Worm (Caenorhabditis elegans) whole organism, L4 larva: Measurements from ENCODE around the gene ops-1.
"Not testable (repeated sequence)": the region's sequence is repeated elsewhere in the genome, so short reads cannot be mapped to it uniquely, and the experiment has no call there.

Experiments
- T20F7.1 ChIP-seq: fragments of 200-800 bp; sonication (Bioruptor generic); optimal IDR thresholded peaks from 2 replicates; lab custom pipeline; 2018; ENCODE audit warnings: mild to moderate bottlenecking, missing genetic modification characterization, missing compliant biosample characterization
- T26A8.4 ChIP-seq: fragments of 200-800 bp; sonication (Bioruptor generic); IDR thresholded peaks from 2 replicates; pipeline ENCODE4 v1.3.6; 2022; ENCODE audit warnings: missing genetic modification characterization, missing compliant biosample characterization
- ZK337.2 ChIP-seq: fragments of 200-800 bp; sonication (Bioruptor generic); IDR thresholded peaks from 2 replicates; pipeline ENCODE4 v1.3.6; 2022; ENCODE audit warnings: missing genetic modification reagents, missing genetic modification characterization, missing compliant biosample characterization
- aly-2 ChIP-seq: sonication (generic microtip); optimal IDR thresholded peaks from 2 replicates; lab custom pipeline; 2018; ENCODE audit warnings: missing biosample characterization, missing genetic modification characterization
- arid-1 ChIP-seq: fragments of 200-800 bp; sonication (Bioruptor generic); conservative IDR thresholded peaks from 2 replicates; pipeline ENCODE4 v1.3.6; 2022; ENCODE audit warnings: missing genetic modification reagents, missing genetic modification characterization, missing compliant biosample characterization
- ceh-20 ChIP-seq: fragments of 200-800 bp; sonication (Bioruptor generic); IDR thresholded peaks from 2 replicates; pipeline ENCODE4 v1.3.6; 2022; ENCODE audit warnings: missing genetic modification reagents, missing genetic modification characterization, missing compliant biosample characterization
- ceh-28 ChIP-seq: fragments of 150-350 bp; optimal IDR thresholded peaks from 2 replicates; lab custom pipeline; 2014; ENCODE audit warnings: missing biosample characterization, missing genetic modification reagents, missing genetic modification characterization
- ces-1 ChIP-seq: fragments of 150-350 bp; sonication (generic microtip); optimal IDR thresholded peaks from 4 replicates; lab custom pipeline; 2014; ENCODE audit warnings: missing biosample characterization, missing genetic modification reagents, missing genetic modification characterization
- ctbp-1 ChIP-seq: fragments of 200-800 bp; sonication (Bioruptor generic); IDR thresholded peaks from 2 replicates; pipeline ENCODE4 v1.3.6; 2022; ENCODE audit warnings: missing genetic modification reagents, missing genetic modification characterization, missing compliant biosample characterization
- daf-16 ChIP-seq, 3 experiments: sonication (generic microtip); optimal IDR thresholded peaks; 2 replicates each; lab custom pipeline; 2016 to 2017; ENCODE audit warnings: missing genetic modification characterization in 3 of 3, missing genetic modification reagents in 3 of 3, mild to moderate bottlenecking in 2 of 3, missing compliant biosample characterization in 2 of 3, missing biosample characterization in 1 of 3, moderate library complexity in 1 of 3
- daf-19 ChIP-seq: fragments of 200-800 bp; sonication (Bioruptor generic); conservative IDR thresholded peaks from 2 replicates; pipeline ENCODE4 v1.3.6; 2022; ENCODE audit warnings: missing genetic modification characterization, missing compliant biosample characterization
- dmd-8 ChIP-seq: fragments of 200-800 bp; sonication (Bioruptor generic); IDR thresholded peaks from 2 replicates; pipeline ENCODE4 v1.3.6; 2022; ENCODE audit warnings: missing genetic modification characterization, missing compliant biosample characterization
- fkh-10 ChIP-seq: fragments of 150-350 bp; optimal IDR thresholded peaks from 2 replicates; lab custom pipeline; 2014; ENCODE audit warnings: missing biosample characterization, missing genetic modification reagents, missing genetic modification characterization
- hlh-11 ChIP-seq: fragments of 200-800 bp; sonication (Bioruptor generic); optimal IDR thresholded peaks from 2 replicates; lab custom pipeline; 2018; ENCODE audit warnings: mild to moderate bottlenecking, missing genetic modification characterization, missing compliant biosample characterization
- hmg-1.1 ChIP-seq: fragments of 200-800 bp; sonication (Bioruptor generic); IDR thresholded peaks from 2 replicates; pipeline ENCODE4 v1.3.6; 2022; ENCODE audit warnings: missing genetic modification reagents, missing genetic modification characterization, missing compliant biosample characterization
- jun-1 ChIP-seq: fragments of 150-350 bp; optimal IDR thresholded peaks from 2 replicates; lab custom pipeline; 2014; ENCODE audit warnings: missing biosample characterization, missing genetic modification reagents, missing genetic modification characterization
- lin-13 ChIP-seq: fragments of 150-350 bp; optimal IDR thresholded peaks from 2 replicates; lab custom pipeline; 2014; ENCODE audit warnings: missing biosample characterization, missing genetic modification reagents, missing genetic modification characterization
- lin-15B ChIP-seq: fragments of 150-350 bp; sonication (generic microtip); optimal IDR thresholded peaks from 3 replicates; lab custom pipeline; 2014; ENCODE audit warnings: missing biosample characterization, missing genetic modification characterization
- lin-38 ChIP-seq: fragments of 200-800 bp; sonication (Bioruptor generic); IDR thresholded peaks from 2 replicates; pipeline ENCODE4 v1.3.6; 2022; ENCODE audit warnings: missing genetic modification reagents, missing genetic modification characterization, missing compliant biosample characterization
- lir-3 ChIP-seq: sonication (generic microtip); optimal IDR thresholded peaks from 2 replicates; lab custom pipeline; 2016; ENCODE audit warnings: mild to moderate bottlenecking, missing genetic modification characterization, missing compliant biosample characterization
- mdt-29 ChIP-seq: fragments of 200-800 bp; sonication (Bioruptor generic); IDR thresholded peaks from 2 replicates; pipeline ENCODE4 v1.3.6; 2022; ENCODE audit warnings: missing genetic modification reagents, missing genetic modification characterization, missing compliant biosample characterization
- mep-1 ChIP-seq: fragments of 150-350 bp; sonication (generic microtip); optimal IDR thresholded peaks from 3 replicates; lab custom pipeline; 2014; ENCODE audit warnings: missing biosample characterization, missing genetic modification characterization
- mxl-3 ChIP-seq: fragments of 200-800 bp; sonication (Bioruptor generic); optimal IDR thresholded peaks from 2 replicates; lab custom pipeline; 2018; ENCODE audit warnings: mild to moderate bottlenecking, missing genetic modification characterization, missing compliant biosample characterization
- nhr-111 ChIP-seq: fragments of 200-800 bp; sonication (Bioruptor generic); optimal IDR thresholded peaks from 2 replicates; lab custom pipeline; 2018; ENCODE audit warnings: mild to moderate bottlenecking, missing genetic modification characterization, missing compliant biosample characterization
- php-3 ChIP-seq: fragments of 200-800 bp; sonication (Bioruptor generic); IDR thresholded peaks from 2 replicates; pipeline ENCODE4 v1.3.6; 2022; ENCODE audit warnings: missing genetic modification reagents, missing genetic modification characterization, missing compliant biosample characterization
- rbr-2 ChIP-seq: sonication (generic microtip); optimal IDR thresholded peaks from 2 replicates; lab custom pipeline; 2016; ENCODE audit warnings: missing genotype, missing genetic modification characterization, missing compliant biosample characterization
- sdz-12 ChIP-seq: fragments of 200-800 bp; sonication (Bioruptor generic); optimal IDR thresholded peaks from 2 replicates; lab custom pipeline; 2018; ENCODE audit warnings: mild to moderate bottlenecking, missing genetic modification characterization, missing compliant biosample characterization
- set-16 ChIP-seq: fragments of 200-800 bp; sonication (Bioruptor generic); IDR thresholded peaks from 2 replicates; pipeline ENCODE4 v1.3.6; 2022; ENCODE audit warnings: missing genetic modification reagents, missing genetic modification characterization, missing compliant biosample characterization
- skn-1 ChIP-seq: fragments of 150-350 bp; optimal IDR thresholded peaks from 2 replicates; lab custom pipeline; 2014; ENCODE audit warnings: missing biosample characterization, missing genetic modification characterization
- snpc-1.2 ChIP-seq: fragments of 200-800 bp; sonication (Bioruptor generic); IDR thresholded peaks from 2 replicates; pipeline ENCODE4 v1.3.6; 2022; ENCODE audit warnings: missing genetic modification reagents, missing genetic modification characterization, missing compliant biosample characterization
- snpc-4 ChIP-seq: fragments of 150-350 bp; optimal IDR thresholded peaks from 2 replicates; lab custom pipeline; 2014; ENCODE audit warnings: missing biosample characterization, missing genetic modification characterization
- spr-1 ChIP-seq: sonication (generic microtip); optimal IDR thresholded peaks from 2 replicates; lab custom pipeline; 2016; ENCODE audit warnings: mild to moderate bottlenecking, missing genetic modification characterization, missing compliant biosample characterization
- spr-3 ChIP-seq: fragments of 200-800 bp; sonication (Bioruptor generic); optimal IDR thresholded peaks from 2 replicates; lab custom pipeline; 2018; ENCODE audit warnings: mild to moderate bottlenecking, missing genetic modification characterization, missing compliant biosample characterization

The ops-1 gene

DNA sequence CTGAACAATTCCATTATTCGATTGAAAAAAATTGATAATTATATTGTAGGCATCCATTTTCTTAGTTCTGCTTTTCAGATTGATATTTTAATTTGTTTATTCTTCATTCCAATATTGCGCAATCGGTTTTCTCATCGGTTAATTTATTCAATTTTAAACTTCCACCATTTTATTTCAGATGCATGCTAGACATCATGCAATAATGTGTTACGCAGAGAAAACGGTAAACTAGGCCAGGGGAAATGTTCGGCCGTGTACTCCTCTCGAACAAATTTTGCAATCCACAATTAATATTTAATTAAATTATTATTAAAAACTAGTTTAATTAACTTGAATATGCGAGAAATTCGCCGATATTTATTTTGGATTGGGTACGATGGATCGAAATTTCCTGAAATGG, 37.5 kb upstream of the ops-1 start, which contains the start of gene Y73B6BL.29 (continued):
- TF ChIP-seq fkh-10, result peak; percentile 71
- no peak for TF ChIP-seq snpc-4 (tag; lab: Kevin White, UChicago)
- TF ChIP-seq hlh-11 (tag; lab: Kevin White, UChicago), result peak; percentile 71
- peak; percentile 78 for TF ChIP-seq rbr-2
- peak; percentile 51 for TF ChIP-seq mxl-3
- no peak for TF ChIP-seq skn-1 (tag; lab: Kevin White, UChicago)
- no peak for TF ChIP-seq set-16
- TF ChIP-seq ctbp-1, result peak; percentile 51; the same call in 1 of the 2 replicates
- peak; percentile 88 for TF ChIP-seq mep-1 (tag; lab: Kevin White, UChicago)

DNA sequence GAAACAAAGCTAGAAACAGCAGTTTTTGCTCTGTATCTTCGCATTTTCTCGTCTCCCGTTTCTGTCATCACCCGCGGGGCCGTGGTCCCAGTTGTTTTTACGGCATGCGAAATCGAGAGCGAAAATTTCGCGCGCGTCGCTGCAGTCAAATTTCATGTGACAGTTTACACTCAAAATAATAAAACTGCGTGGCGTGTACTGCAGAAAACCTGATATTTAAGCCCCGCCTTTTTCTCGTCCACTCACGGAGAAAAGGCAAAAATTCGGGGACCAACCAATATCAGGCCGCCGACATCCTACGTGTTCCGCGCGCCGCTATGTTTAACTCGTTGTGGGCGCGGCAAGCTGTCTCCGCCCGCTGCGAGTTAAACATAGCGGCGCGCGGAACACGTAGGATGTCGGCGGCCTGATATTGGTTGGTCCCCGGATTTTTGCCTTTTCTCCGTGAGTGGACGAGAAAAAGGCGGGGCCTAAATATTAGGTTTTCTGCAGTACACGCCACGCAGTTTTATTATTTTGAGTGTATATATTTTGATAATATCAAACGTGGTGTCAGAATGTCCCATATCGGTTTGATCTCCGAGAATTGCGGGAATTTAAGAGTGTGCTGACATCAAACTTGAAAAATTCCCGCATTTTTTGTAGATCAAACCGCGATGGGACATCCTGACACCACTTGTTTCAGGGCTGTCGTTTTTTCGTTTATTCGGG, 36.2 kb upstream of the ops-1 start:
- 0 out of 2 replicates have a peak, but pooled peaks have one; percentile 51 for TF ChIP-seq arid-1
- 0 out of 2 replicates have a peak, but pooled peaks have one; percentile 16 for TF ChIP-seq php-3 (GFP tag; lab: Robert Waterston, UW)
- TF ChIP-seq snpc-1.2 (GFP tag; lab: Robert Waterston, UW), result peak; percentile 66
- TF ChIP-seq dmd-8 (GFP tag; lab: Robert Waterston, UW), result 0 out of 2 replicates have a peak, but pooled peaks have one; percentile 17
- TF ChIP-seq mdt-29, result 0 out of 2 replicates have a peak, but pooled peaks have one; percentile 24
- TF ChIP-seq ZK337.2 (GFP tag; lab: Robert Waterston, UW), result 0 out of 2 replicates have a peak, but pooled peaks have one; percentile 3
- peak; percentile 40 for TF ChIP-seq lin-38 (GFP tag; lab: Robert Waterston, UW)
- 0 out of 2 replicates have a peak, but pooled peaks have one; percentile 34 for TF ChIP-seq T26A8.4 (GFP tag; lab: Robert Waterston, UW)

DNA sequence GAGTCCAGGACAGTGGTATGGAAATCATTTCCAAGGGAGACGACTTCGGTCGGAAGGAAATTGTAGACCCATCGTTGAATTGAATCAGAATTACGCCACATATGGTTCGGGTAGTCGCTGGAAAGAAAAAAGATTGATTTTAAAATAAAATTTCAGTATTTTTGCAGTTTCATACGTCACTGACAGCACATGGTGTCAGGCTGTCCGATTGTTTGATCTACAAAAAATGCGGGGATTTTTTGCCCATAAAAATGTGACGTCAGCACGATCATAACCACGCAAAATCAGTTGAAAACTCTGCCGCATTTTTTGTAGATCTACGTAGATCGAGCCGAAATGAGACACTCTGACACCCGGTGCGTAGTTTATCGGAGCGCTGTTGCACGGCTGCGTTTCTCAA, 33.2 kb upstream of the ops-1 start, which contains the start of gene Y73B6BL.12:
Gene Y73B6BL.12, minus strand, starts transcription at position 101 of the 400 bp plus-strand sequence.
- not testable (repeated sequence) for TF ChIP-seq sdz-12; nhr-111 (GFP tag; lab: Kevin White, UChicago); dmd-8 (GFP tag; lab: Robert Waterston, UW)

DNA sequence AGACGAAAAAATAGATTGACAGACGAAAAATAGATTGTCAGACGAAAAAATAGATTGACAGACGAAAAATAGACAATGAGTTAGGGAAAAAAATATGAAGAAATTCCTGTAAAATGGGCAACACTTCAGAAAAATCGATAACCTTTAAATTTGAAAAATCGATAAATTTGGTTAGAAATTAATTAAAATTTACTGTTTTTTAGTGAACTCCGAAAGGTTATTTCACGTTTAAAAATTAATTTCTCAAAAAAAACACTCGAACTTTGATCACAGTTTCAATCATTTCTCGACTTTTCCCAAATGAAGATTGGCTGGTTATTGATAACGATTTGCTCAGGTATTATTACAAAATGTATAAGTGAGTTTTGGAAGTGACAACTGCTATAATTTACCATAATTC, 23.3 kb upstream of the ops-1 start, which contains the start of gene csp-2:
Gene csp-2, plus strand, starts transcription at position 301 of the 400 bp plus-strand sequence.
- TF ChIP-seq mep-1 (tag; lab: Kevin White, UChicago), result no peak
- TF ChIP-seq set-16, result no peak
- no peak for TF ChIP-seq lir-3 (tag; lab: Kevin White, UChicago)
- no peak for TF ChIP-seq daf-19 (GFP tag; lab: Robert Waterston, UW)
- no peak for TF ChIP-seq spr-1
- TF ChIP-seq lin-15B (tag; lab: Kevin White, UChicago), result no peak
- peak; percentile 23 for TF ChIP-seq ceh-28 (tag; lab: Kevin White, UChicago)

DNA sequence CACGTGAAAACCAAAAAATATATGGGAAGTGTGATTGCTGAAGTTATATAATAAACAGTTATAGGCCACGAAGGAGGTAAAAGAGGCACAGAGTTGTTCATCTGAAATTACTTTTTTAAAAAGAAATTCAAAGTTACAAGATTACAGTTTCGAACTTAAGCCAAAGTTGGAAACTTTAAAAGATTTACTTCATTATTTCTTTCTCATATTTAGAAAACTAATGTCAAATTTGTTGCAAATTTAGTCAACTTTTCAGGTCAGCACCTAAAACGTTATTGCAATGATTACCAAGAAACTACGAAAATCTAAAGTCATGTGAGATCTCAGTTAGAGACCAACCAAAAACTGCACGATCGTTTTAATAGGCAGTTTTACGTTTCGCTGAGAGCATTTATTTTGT, 19.5 kb upstream of the ops-1 start, which contains the start of gene srv-25:
Gene srv-25, minus strand, starts transcription at position 101 of the 400 bp plus-strand sequence.
- TF ChIP-seq spr-3 (GFP tag; lab: Kevin White, UChicago), result no peak
- no peak for TF ChIP-seq lin-13 (GFP tag; lab: Kevin White, UChicago)
- no peak for TF ChIP-seq skn-1 (tag; lab: Kevin White, UChicago)
- TF ChIP-seq mep-1 (tag; lab: Kevin White, UChicago), result no peak

DNA sequence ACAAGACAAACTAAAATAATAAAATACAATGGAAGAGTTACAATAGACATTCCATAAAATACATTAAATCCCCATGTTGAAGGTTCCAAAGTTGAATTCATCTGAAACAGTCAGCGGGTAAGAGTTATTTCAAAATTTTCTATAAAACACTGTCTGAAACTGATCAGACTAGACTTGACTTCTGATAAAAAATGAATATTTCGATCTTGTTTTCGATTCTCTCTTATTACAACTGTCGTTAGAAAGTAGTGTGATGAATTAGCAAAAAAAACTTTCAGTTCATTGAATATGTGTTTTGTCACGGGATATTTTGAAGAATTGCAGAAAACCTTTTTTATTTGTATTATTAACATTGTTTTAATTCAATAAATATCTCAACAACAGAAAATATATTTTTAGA, 17.6 kb upstream of the ops-1 start, which contains the start of gene srv-26:
Gene srv-26, minus strand, starts transcription at position 101 of the 400 bp plus-strand sequence.
- no peak for TF ChIP-seq lin-38 (GFP tag; lab: Robert Waterston, UW)
- TF ChIP-seq T20F7.1 (GFP tag; lab: Kevin White, UChicago), result no peak
- TF ChIP-seq ces-1 (GFP tag; lab: Kevin White, UChicago), result no peak
- no peak for TF ChIP-seq ceh-20 (GFP tag; lab: Robert Waterston, UW)
- no peak for TF ChIP-seq aly-2
- no peak for TF ChIP-seq daf-16 (GFP tag; optimal IDR thresholded peaks at IDR 0.05; lab: Kevin White, UChicago)
- no peak for TF ChIP-seq daf-16 (tag; optimal IDR thresholded peaks at IDR 0.05; lab: Kevin White, UChicago)
- TF ChIP-seq jun-1 (tag; lab: Kevin White, UChicago), result no peak
- no peak for TF ChIP-seq hmg-1.1 (GFP tag; lab: Robert Waterston, UW)
